Worm (Caenorhabditis elegans) whole organism, L4/young adult: ENCODE data around the gene pde-2.

ENCODE experiments used
- dao-5 ChIP-seq: sonication (generic microtip); optimal IDR thresholded peaks from 2 replicates; lab custom pipeline; 2016; ENCODE audit warnings: missing genotype, missing genetic modification characterization, moderate library complexity, missing compliant biosample characterization
- him-1 ChIP-seq: sonication (generic microtip); optimal IDR thresholded peaks from 2 replicates; lab custom pipeline; 2016; ENCODE audit warnings: missing genotype, missing genetic modification reagents, missing genetic modification characterization, missing compliant biosample characterization

ce11 chrIII:8964684-8965283, 16.9 kb downstream of the pde-2 start:
- TF ChIP-seq him-1 (tag; lab: Kevin White, UChicago) (no peak), dao-5 (tag; lab: Kevin White, UChicago) (no peak)
